Worm (Caenorhabditis elegans): ENCODE measurements around the gene C09G9.5.

DNA sequence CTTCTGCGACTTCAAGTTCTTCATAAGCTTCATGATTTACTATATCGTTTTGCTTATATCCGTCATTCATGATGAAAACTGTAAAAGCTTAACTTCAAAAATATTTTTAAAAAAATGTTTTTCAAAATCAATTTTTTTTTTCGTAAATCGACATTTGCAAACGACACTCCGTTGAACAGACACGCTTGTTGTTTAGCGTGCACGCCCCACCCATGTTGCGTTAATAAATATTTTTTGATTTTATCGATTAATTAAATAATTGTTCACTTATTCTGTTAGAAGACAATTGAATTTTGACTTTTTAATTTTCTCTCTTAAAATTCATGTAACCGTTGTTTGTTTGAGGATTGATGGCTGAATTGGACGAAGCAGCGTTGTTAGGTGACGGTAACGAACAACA, 39.7 kb downstream of the C09G9.5 start, which contains the start of the genes D1046.2 and cfim-2:
- TF ChIP-seq ztf-11 (tag; optimal IDR thresholded peaks at IDR 0.05): no peak
- peak; percentile 38 for TF ChIP-seq nhr-23 (tag; optimal IDR thresholded peaks at IDR 0.05)
- no peak for TF ChIP-seq zag-1 (tag; optimal IDR thresholded peaks at IDR 0.05)

All from whole organism, L3 larva.